Fruit fly (Drosophila melanogaster): Measurements from ENCODE around the gene abd-A.

The abd-A gene

DNA sequence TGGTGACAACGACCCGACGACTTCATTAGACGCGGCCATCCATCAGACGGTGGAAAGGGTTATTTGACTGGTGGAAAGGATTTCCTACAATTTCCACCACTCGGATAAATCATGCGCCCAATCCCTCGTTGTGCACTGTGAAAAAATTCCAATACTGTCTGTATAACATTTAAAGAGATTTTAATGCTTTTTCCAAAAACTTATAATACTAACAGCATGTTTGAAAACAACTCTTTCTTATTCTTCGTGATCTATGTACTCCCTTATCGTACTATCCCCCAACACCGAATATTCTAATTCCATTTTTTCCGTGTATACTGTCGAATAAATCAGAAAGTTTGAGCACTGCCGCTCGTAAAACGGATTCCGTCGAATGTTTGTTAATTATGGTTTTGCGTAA lies 6.2 kb upstream of the abd-A start (continued):
- TF ChIP-seq bsh (GFP tag; optimal IDR thresholded peaks at IDR 0.05) (peak in 1 of 2 experiments; percentile 35), CG17361 (GFP tag; IDR thresholded peaks at IDR 0.05) (no peak), gem (tag; optimal IDR thresholded peaks at IDR 0.05) (peak; percentile 28), CG17802 (tag; optimal IDR thresholded peaks at IDR 0.05) (no peak), dmrt11E (tag; optimal IDR thresholded peaks at IDR 0.05) (peak; percentile 45), CG1603 (tag; optimal IDR thresholded peaks at IDR 0.05) (peak; percentile 25), ttk (GFP tag; IDR thresholded peaks at IDR 0.05) (no peak), CG14710 (tag; optimal IDR thresholded peaks at IDR 0.05) (peak; percentile 6), stc (GFP tag; IDR thresholded peaks at IDR 0.05) (no peak), phol (tag; optimal IDR thresholded peaks at IDR 0.05) (peak; percentile 8), nerfin-1 (tag; optimal IDR thresholded peaks at IDR 0.05) (no peak), Taf1 (GFP tag; IDR thresholded peaks at IDR 0.05) (no peak), zf30C (GFP tag; optimal IDR thresholded peaks at IDR 0.05) (peak; percentile 23), lola (GFP tag; optimal IDR thresholded peaks at IDR 0.05) (peak in 1 of 3 experiments; percentile 16), Sry-β (GFP tag; optimal IDR thresholded peaks at IDR 0.05) (no peak), CG17912 (GFP tag; optimal IDR thresholded peaks at IDR 0.05) (no peak)

DNA sequence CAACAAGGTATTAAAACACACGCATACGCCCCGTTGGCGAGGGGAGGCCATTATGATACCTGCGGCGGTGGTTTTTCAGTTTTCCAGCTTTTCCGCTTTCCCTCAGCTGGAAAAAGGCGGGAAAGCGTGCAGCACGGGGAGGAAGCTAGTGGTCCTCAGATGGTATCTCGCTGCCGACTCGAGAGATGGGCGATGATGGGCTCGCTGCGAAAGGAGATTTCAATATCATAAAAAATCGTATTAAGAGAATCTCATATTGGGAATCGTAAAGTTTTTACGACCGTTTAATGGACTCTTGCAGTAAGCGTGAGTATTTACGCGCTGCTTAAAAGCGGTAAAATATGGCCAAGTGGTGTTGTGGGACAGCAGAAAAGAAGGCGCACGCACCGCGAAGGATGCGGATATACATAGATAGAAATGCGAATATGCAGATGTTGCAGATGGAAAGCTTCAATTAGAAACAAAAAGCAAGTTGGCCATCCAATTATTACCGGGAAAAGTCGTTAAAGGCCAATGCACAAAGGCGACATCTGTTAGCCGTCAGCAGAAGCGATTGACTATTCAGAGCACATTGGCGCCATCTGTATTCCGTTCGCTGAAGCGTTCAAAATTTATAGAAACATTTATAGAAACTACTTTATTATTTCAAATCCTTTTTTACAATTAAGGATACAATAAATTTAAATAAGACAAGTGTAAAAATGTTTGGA lies 4.6 kb upstream of the abd-A start:
- TF ChIP-seq CG2678 (tag; optimal IDR thresholded peaks at IDR 0.05) (peak; percentile 31), odd (GFP tag; optimal IDR thresholded peaks at IDR 0.05) (peak; percentile 44), CG5953 (GFP tag; IDR thresholded peaks at IDR 0.05) (no peak), CG12104 (GFP tag; optimal IDR thresholded peaks at IDR 0.05) (peak; percentile 33), knrl (GFP tag; IDR thresholded peaks at IDR 0.05; ENCODE audit: partially characterized antibody) (no peak), CG11456 (GFP tag; IDR thresholded peaks at IDR 0.05) (peak; percentile 81; the same call in 1 of the 3 replicates), Elba2 (GFP tag; optimal IDR thresholded peaks at IDR 0.05) (no peak), nerfin-1 (tag; optimal IDR thresholded peaks at IDR 0.05) (peak; percentile 48), CG17359 (tag; optimal IDR thresholded peaks at IDR 0.05) (peak; percentile 53), trem (tag; optimal IDR thresholded peaks at IDR 0.05) (peak; percentile 33), CG7745 (tag; optimal IDR thresholded peaks at IDR 0.05) (no peak), CG4707 (GFP tag; optimal IDR thresholded peaks at IDR 0.05) (peak; percentile 69), CG8388 (GFP tag; optimal IDR thresholded peaks at IDR 0.05) (peak; percentile 6), CG15269 (tag; optimal IDR thresholded peaks at IDR 0.05) (peak; percentile 45), Tbp (GFP tag; optimal IDR thresholded peaks at IDR 0.05) (no peak), CG4404 (GFP tag; IDR thresholded peaks at IDR 0.05) (no peak), CG15601 (tag; optimal IDR thresholded peaks at IDR 0.05) (peak; percentile 19), bab2 (GFP tag; optimal IDR thresholded peaks at IDR 0.05) (peak; percentile 7), Lhr (GFP tag; optimal IDR thresholded peaks at IDR 0.05) (peak; percentile 42), CG34376 (GFP tag; optimal IDR thresholded peaks at IDR 0.05) (no peak), CG10209 (GFP tag; optimal IDR thresholded peaks at IDR 0.05) (peak; percentile 27), ci (GFP tag; IDR thresholded peaks at IDR 0.05) (peak; percentile 85), CG7271 (tag; optimal IDR thresholded peaks at IDR 0.05) (peak; percentile 26), Stat92E (GFP tag; optimal IDR thresholded peaks at IDR 0.05) (no peak), dysf (GFP tag; IDR thresholded peaks at IDR 0.05) (0 out of 3 replicates have a peak, but pooled peaks have one; percentile 27), CG7839 (tag; optimal IDR thresholded peaks at IDR 0.05) (peak; percentile 47), CG12155 (GFP tag; optimal IDR thresholded peaks at IDR 0.05) (no peak), dm (GFP tag; optimal IDR thresholded peaks at IDR 0.05) (no peak), CG30431 (GFP tag; optimal IDR thresholded peaks at IDR 0.05) (peak; percentile 36), Dip3 (GFP tag; optimal IDR thresholded peaks at IDR 0.05) (no peak), CG14710 (tag; optimal IDR thresholded peaks at IDR 0.05) (peak; percentile 14), al (GFP tag; IDR thresholded peaks at IDR 0.05) (no peak), CrebB (tag; optimal IDR thresholded peaks at IDR 0.05) (no peak)
